Fruit fly (Drosophila melanogaster): Measurements from ENCODE around the gene Acn.

dm6 chr2L:19051534-19052100 lies 6.5 kb downstream of the Acn start, which contains the start of gene Rpn3:
- peak; percentile 56 for TF ChIP-seq dac (GFP tag; optimal IDR thresholded peaks at IDR 0.05)
- peak; percentile 84 for TF ChIP-seq Eip75B (GFP tag; optimal IDR thresholded peaks at IDR 0.05)
- no peak for TF ChIP-seq fkh (GFP tag; optimal IDR thresholded peaks at IDR 0.05)
